Worm (Caenorhabditis elegans) whole organism, L2 larva: ENCODE measurements around the gene srg-16.

Source experiments
- ama-1 ChIP-seq: fragments of 150-350 bp; optimal IDR thresholded peaks from 2 replicates; lab custom pipeline; 2018; ENCODE audit warnings: inconsistent platforms
- crh-2 ChIP-seq: sonication (generic microtip); optimal IDR thresholded peaks from 2 replicates; lab custom pipeline; 2017; ENCODE audit warnings: missing biosample characterization, missing genetic modification characterization
- egl-27 ChIP-seq: sonication (generic microtip); optimal IDR thresholded peaks from 3 replicates; lab custom pipeline; 2017; ENCODE audit warnings: missing biosample characterization, missing genetic modification reagents, missing genetic modification characterization
- elt-3 ChIP-seq: sonication (generic microtip); optimal IDR thresholded peaks from 2 replicates; lab custom pipeline; 2017; ENCODE audit warnings: missing biosample characterization, missing genetic modification characterization
- fos-1 ChIP-seq: fragments of 150-350 bp; optimal IDR thresholded peaks from 2 replicates; lab custom pipeline; 2014; ENCODE audit warnings: missing biosample characterization, missing genetic modification characterization
- mdl-1 ChIP-seq, 2 experiments: fragments of 150-350 bp in 1 of 2; sonication (generic microtip) in 1 of 2; optimal IDR thresholded peaks; 2 replicates each; lab custom pipeline; 2017; ENCODE audit warnings: missing biosample characterization in 2 of 2, missing genetic modification characterization in 2 of 2
- nhr-12 ChIP-seq: fragments of 150-350 bp; optimal IDR thresholded peaks from 2 replicates; lab custom pipeline; 2014; ENCODE audit warnings: missing biosample characterization, missing genetic modification characterization
- sma-9 ChIP-seq, 2 experiments: fragments of 150-350 bp in 1 of 2; sonication (generic microtip) in 1 of 2; optimal IDR thresholded peaks; 2 replicates each; lab custom pipeline; 2014 to 2016; ENCODE audit warnings: missing genetic modification characterization in 2 of 2, mild to moderate bottlenecking in 1 of 2, missing biosample characterization in 1 of 2, missing compliant biosample characterization in 1 of 2, missing genetic modification reagents in 1 of 2, moderate library complexity in 1 of 2

The srg-16 gene

DNA sequence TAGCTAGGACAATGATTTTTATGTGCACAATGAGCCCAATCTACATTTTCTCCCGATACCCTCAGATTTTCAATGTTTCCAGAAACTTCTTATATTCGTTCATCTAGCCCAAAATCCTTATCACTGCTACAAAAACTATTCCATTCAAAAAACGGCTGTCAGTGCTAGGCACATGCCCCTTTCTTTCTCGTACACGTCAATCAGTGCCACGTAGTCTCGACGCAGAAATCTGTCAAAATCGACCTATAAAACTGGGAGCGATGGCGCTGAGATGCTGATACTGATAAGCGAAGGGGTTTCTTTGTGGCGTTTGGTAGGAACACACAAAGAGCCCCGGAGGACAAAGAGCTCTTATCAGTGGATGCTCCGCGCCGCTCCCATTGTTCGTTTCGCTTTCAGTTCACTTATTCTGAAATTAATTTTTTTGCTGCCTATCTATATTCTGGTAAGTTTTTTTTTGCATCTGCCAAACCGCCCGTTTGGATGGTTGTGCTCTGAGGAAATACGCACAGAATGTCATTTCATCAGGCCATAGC, 51.9 kb downstream of the srg-16 start, which contains the start of gene srh-70:
Gene srh-70, minus strand, starts transcription at position 51 of the 536 bp plus-strand sequence.
- TF ChIP-seq fos-1: peak; percentile 78
- TF ChIP-seq elt-3 (tag; lab: Kevin White, UChicago): no peak
- peak; percentile 33 for TF ChIP-seq sma-9 (GFP tag; optimal IDR thresholded peaks at IDR 0.05; lab: Kevin White, UChicago)
- TF ChIP-seq sma-9 (tag; optimal IDR thresholded peaks at IDR 0.05; lab: Kevin White, UChicago): no peak
- TF ChIP-seq mdl-1 (tag; optimal IDR thresholded peaks at IDR 0.05; lab: Kevin White, UChicago): no peak
- no peak for TF ChIP-seq egl-27
- TF ChIP-seq ama-1 (lab: Kevin White, UChicago): no peak
- TF ChIP-seq crh-2 (tag; lab: Kevin White, UChicago): peak; percentile 55
- TF ChIP-seq nhr-12 (tag; lab: Kevin White, UChicago): no peak
